Fruit fly (Drosophila melanogaster): ENCODE data around the gene ND-15.

ND-15 gene

DNA sequence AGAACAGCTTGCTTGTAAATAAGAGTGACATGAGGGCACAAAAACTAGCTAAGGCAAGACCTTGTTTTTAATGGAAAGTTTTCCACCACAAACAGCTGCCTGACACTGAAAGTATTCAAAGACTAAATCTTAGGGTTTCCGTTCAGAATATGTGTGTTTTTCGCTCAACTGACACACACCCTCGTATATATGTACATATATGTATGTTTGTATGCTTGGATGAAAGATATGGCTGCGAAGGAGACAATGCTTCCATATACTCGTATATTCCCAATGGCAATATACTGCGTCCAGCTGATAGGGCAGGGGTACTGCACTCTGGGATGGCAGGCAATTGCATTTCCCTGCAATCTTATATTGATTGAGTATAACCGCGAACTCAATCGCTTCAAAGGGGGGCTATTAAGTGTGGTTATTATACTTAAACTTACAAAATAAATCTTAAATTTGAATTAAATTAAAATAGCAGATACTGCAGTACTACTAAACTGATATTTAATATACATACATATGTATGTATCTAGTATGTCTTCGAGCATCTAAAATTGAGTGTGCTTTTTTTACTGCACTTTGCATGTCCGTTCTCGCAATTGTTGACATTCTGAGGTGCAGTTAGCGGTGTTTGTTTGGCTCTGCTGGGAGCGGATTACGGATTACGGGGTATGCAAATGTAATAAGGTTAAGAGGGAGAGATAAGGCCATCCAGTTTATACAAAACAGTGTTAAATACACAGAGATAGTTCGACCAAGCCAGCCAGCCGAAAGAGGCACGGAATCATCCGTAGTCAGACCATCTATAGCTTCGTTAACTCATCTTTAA, 20.2 kb downstream of the ND-15 start:
- TF ChIP-seq CG17801 (GFP tag; optimal IDR thresholded peaks at IDR 0.05; ENCODE audit: partially characterized antibody) = no peak

DNA sequence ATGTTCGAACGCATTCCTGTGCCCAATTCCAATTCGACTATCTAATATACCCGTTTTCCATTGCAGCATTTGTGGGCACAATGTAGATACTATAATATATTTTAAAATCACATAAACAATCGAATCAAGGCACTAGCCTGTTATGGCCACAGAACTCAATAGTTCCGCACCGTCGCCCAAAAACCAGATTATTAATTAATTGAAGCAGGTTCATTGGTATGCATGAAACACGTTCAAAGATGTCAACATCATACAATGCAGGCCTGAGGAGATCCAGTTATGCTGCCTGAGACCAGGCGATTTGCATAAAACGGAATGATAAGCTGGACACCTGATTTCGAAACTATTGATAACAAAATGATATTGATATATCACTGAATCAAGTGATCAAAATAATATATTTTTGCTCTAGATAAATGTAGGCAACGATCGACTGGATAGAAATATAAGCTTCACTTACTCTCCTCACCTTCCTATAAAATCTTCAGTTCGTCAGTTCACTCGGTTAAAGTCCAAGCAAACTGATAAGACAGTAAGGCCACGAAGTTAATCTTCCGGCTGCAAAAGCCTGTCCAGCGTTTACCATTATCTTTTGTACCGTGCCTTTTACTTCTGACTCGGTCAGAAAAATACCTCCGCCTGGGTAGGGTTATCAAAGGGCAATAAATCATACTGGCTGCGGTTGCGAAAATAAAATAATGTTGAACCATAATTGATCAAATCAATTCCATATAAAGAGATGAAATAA, 21.0 kb downstream of the ND-15 start:
- TF ChIP-seq CG17801 (GFP tag; optimal IDR thresholded peaks at IDR 0.05; ENCODE audit: partially characterized antibody) = no peak

DNA sequence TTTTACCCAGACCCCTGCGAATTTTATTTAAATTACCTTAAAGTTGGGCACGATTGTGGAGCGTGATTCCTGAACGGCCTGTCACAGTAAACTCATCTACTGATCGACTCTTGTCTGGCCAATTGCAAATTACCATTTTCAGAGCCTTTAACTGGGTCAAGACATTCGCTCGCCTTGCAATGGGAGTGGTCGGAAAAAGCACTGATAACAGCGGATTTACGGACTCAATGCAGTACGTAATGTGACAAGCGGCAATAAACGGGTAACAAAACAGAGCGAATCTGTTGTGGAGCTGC, 21.6 kb downstream of the ND-15 start:
- no peak for TF ChIP-seq CG17801 (GFP tag; optimal IDR thresholded peaks at IDR 0.05; ENCODE audit: partially characterized antibody)

DNA sequence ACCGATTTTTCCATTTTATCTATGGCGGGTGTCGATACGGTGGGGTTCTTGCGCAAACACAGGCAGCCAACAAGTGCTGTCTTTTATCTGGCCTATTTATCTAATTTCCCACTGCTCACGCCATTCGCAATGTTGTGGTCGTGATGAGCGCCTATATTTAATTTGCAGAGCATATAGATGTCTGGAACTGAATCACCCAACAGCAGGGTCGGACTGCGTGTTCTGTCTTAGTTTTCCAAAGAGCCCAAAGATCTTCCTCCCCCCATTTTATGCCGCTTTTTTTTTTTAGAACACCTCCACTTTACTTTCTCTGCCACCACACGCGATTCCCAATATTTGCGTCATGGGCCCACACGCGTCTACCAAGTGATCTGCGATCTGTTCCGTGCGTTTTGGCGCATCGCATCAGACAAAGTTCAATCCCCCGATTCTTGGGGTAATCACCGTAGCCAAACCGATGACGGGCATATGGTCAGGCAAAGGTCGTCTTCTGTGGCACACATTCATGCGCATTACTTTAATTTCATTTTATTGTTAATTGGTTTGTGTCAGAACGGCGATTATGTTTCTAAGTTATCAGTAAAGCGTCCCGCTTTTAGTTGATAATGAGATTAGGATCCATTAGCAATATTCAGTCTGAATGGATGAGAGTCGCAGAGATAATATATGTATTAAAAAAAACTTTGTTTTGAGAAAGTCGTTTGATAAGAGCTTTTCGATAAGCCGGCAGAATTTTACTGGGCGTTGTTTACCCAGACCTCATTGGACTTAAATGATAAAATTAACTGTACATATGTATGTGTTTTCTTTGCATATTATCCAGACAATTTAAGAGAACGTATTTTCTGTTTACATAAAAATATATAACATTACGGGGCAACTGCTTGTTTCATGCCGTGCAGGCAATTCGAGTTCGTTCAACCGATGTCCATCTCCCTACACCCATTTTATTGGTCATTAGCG, 22.5 kb downstream of the ND-15 start:
- no peak for TF ChIP-seq CG17801 (GFP tag; optimal IDR thresholded peaks at IDR 0.05; ENCODE audit: partially characterized antibody)

DNA sequence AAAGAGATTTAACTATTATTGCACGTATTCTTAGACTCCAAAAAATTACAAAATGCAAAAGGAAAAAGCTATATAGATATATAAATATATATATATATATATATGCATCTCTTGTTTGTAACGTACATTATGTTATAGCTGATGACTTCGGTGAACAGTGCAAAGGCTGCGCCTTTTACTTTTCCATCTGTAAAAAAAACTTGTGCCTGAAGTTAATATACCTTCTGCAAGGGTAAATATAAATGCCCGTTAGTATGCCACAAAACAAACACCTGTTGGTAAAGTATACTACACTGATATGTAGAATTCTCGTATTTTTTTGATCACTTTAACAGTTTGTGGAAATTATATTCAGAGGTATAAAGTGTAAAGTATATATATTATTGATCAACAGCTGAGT, 23.5 kb downstream of the ND-15 start:
- TF ChIP-seq CG17801 (GFP tag; optimal IDR thresholded peaks at IDR 0.05; ENCODE audit: partially characterized antibody) = no peak

DNA sequence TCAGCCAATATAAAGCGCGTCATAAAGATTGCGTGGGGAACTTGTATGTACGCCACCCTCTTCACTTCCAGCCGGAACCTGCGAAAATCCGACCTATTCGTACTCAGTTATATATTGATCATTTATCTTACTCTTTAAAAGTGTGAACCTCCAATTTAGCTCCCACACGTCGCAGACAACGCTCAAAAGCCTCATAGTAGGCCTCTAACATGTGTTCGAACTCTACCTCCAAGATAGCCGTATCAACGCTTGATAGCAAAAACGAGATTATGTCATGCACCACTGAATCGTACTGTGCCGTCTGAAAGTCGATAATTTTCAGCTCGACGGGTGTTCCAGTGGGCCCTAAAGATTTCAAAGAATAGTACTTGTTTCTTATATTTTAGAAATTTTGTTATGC, 25.1 kb downstream of the ND-15 start:
- no peak for TF ChIP-seq CG17801 (GFP tag; optimal IDR thresholded peaks at IDR 0.05; ENCODE audit: partially characterized antibody)

DNA sequence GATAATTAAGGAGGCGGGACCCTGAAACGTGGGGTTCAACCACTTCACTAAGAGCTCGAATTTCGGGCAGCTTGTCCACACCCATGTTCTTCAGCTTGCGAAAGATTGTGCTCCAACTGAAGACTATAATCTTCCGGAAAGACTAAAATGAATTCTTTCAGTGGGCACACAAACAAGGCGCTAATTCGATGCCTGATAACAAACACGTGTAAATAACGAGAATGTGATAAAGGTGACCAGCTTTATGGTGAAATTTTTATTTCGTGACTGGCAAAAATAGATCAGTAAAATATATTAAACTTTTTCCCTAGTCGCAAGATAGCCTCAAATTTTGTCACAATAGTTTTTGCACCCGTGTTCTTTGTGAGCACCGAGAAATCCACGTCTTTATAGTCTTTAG, 26.3 kb downstream of the ND-15 start, which contains the start of the genes CG31975 and ovm:
TSS of gene CG31975 (minus strand) at position 144 of the 400 bp plus-strand sequence.
TSS of gene ovm (minus strand) at position 144 of the 400 bp plus-strand sequence.
- no peak for TF ChIP-seq CG17801 (GFP tag; optimal IDR thresholded peaks at IDR 0.05; ENCODE audit: partially characterized antibody)

DNA sequence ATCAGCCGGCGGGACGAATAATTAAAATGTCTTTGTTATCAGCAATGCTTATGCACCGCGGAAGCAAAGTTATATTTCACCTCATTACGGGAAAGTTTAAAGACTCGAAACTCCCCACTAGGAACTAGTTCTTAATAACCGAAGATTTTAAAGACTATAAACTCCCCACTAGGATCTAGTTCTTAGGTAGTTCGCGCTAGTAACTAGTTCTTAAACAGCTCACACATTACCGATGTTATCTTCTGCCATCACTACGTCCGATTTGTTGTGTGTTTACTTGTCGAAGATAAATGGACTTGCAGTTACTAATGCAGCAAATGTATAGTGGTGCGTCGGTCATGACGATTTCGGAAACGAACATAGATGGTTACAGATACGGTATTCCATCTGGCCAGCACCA, 28.6 kb downstream of the ND-15 start, which contains the start of the genes CG31974 and CG11454:
TSS of gene CG31974 (minus strand) at position 4 of the 400 bp plus-strand sequence.
TSS of gene CG11454 (plus strand) at position 236 of the 400 bp plus-strand sequence.
- TF ChIP-seq CG17801 (GFP tag; optimal IDR thresholded peaks at IDR 0.05; ENCODE audit: partially characterized antibody) = no peak

DNA sequence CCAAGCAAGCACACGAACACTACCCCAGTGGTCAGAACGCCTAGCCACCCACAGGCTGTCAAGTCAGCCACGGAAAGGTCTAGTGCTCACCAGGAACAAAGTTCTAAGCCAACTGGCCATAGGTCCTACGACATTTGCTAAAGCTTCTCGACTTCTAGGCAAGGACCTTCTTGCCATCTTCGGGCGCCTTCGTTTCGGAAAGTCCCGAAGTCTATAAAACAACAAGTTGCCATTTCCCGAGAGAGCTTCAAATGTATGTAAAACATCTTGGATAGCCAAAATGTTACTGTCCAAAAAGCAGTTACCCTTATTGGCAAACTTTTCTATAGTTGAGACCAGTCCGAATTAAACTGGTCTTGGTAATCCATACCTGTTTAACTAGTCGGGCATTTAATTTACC, 32.0 kb downstream of the ND-15 start:
- TF ChIP-seq CG17801 (GFP tag; optimal IDR thresholded peaks at IDR 0.05; ENCODE audit: partially characterized antibody) = no peak

DNA sequence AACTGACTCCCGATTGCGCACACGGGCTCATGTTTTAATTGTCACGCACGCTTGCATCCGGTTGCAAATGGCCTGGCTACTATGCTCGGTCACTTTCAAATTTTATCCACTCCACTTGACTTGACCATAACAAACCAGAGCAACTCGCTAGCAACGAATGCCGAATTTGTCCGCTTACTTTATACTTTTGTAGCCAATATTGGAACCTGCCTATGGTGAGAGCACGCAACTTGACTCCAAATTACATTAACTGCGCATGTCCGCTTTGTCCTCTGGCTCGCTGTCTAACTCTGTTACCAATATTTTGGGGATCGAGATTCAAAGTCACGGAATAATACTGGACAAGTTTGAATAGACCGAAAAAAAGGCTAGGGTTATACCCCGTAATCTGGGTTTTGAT, 38.6 kb downstream of the ND-15 start, which contains the start of gene CG42399:
TSS of gene CG42399 (minus strand) at position 159 of the 400 bp plus-strand sequence.
- TF ChIP-seq CG17801 (GFP tag; optimal IDR thresholded peaks at IDR 0.05; ENCODE audit: partially characterized antibody) = no peak

DNA sequence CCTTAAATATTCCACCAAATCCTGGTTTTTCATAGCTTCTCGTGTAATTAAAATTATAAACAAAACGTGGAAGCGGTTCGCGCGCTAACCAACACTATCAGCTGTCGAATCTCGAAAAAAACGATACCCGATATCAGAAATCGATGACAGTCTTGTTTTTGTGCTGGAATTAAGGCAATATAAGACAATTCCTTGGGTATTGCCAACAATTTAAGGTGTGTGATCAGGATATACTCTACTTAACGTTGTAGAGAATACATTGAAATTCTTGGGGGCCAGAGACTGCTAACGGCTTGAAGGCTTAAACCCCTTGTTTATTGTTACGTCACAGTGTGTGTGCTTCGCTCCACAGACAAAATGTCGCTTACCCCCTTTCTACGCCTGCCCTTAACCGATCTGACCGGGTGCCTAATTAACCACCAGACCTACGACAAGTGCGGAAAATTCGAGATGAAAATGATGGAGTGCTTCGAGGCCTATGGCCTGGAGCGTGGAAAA, 40.7 kb downstream of the ND-15 start, which contains the start of gene Pus10:
TSS of gene Pus10 (minus strand) at position 91 of the 498 bp plus-strand sequence.
- no peak for TF ChIP-seq CG17801 (GFP tag; optimal IDR thresholded peaks at IDR 0.05; ENCODE audit: partially characterized antibody)

DNA sequence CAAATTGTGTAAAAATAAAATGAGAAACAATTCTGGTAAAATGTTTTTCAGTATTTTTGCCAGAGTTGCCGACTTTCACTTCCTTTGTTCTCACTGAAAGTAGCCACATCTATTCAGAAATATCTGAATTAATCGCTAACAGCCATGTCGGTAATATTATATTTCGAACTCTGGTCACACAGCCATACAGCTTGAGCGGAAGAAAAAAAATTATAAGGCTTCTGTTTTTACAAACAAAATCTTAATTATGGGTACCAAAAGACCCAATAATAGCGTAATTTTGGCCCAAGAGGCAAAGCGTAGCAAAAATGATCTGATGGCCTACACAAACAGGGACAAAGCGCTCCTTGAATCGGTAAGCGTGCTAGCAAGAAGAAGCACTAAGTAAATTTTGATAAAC, 41.5 kb downstream of the ND-15 start, which contains the start of gene CG3436:
TSS of gene CG3436 (plus strand) at position 36 of the 400 bp plus-strand sequence.
- TF ChIP-seq CG17801 (GFP tag; optimal IDR thresholded peaks at IDR 0.05; ENCODE audit: partially characterized antibody) = peak; percentile 42

DNA sequence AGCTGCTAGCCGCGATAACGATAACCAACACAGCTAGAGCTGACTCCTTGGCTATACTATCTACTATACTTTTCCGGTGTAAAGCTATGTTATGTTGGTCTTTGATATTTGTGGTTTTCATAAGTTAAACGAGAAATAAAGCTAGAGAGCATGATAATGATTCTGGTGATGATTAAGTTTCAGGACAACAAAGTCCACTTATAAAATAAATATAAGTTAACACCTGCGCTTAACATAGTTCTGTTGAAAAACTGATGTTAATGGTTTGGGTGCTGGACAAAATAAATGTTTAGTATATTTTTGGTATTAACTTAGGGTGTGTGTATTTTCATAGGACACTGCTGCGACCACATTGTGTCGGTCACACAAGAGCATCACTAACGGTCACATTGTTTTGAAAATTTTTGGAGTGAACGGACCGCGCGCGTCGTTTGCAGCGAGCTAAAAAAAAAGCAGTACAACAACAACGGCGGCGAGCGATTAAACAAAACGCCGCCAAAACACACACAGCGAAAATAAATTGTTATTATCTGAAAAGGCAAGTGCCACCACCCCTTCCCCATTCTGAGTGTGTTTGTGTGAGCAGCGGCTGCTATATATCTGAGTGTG, 44.2 kb downstream of the ND-15 start, which contains the start of the genes CG33635 and spen:
TSS of gene CG33635 (minus strand) at position 16 of the 609 bp plus-strand sequence.
TSS of gene spen (plus strand) at position 384 of the 609 bp plus-strand sequence.
- TF ChIP-seq CG17801 (GFP tag; optimal IDR thresholded peaks at IDR 0.05; ENCODE audit: partially characterized antibody) = peak; percentile 72
